Comparison of ENCODE assay signal across 1 fruit fly cellular context in genomic region chr3L:11278448-11279320, dm6.
TF ChIP-seq lines count a peak whose summit lies in the region.

No protein-coding gene starts in this region.

TF ChIP-seq in whole organism, embryonic, 481 proteins besides CTCF, POLR2A, EP300 and RAD21 (continued from another document):
- no peak for TF ChIP-seq CG13287 (GFP tag; IDR thresholded peaks at IDR 0.05; lab: Robert Waterston, UW; ENCODE audit: partially characterized antibody)
- no peak for TF ChIP-seq Deaf1 (tag; optimal IDR thresholded peaks at IDR 0.05; lab: Kevin White, UChicago)
- TF ChIP-seq Hr51 (GFP tag; optimal IDR thresholded peaks at IDR 0.05; lab: Kevin White, UChicago), result peak in 1 of 2 experiments; percentile 71
- TF ChIP-seq ash1 (GFP tag; optimal IDR thresholded peaks at IDR 0.05; lab: Kevin White, UChicago), result no peak
- no peak for TF ChIP-seq CG3281 (GFP tag; optimal IDR thresholded peaks at IDR 0.05; lab: Kevin White, UChicago)
- no peak for TF ChIP-seq ci (GFP tag; IDR thresholded peaks at IDR 0.05; lab: Robert Waterston, UW)
- peak; percentile 56 for TF ChIP-seq CG11247 (GFP tag; IDR thresholded peaks at IDR 0.05; lab: Robert Waterston, UW)
- no peak for TF ChIP-seq CG1647 (GFP tag; optimal IDR thresholded peaks at IDR 0.05; lab: Kevin White, UChicago)
- no peak for TF ChIP-seq da (GFP tag; optimal IDR thresholded peaks at IDR 0.05; lab: Kevin White, UChicago)
- no peak for TF ChIP-seq YL-1 (GFP tag; optimal IDR thresholded peaks at IDR 0.05; lab: Kevin White, UChicago)
- no peak for TF ChIP-seq CG11398 (GFP tag; optimal IDR thresholded peaks at IDR 0.05; lab: Kevin White, UChicago)
- peak; percentile 54 for TF ChIP-seq CG15269 (tag; optimal IDR thresholded peaks at IDR 0.05; lab: Kevin White, UChicago)
- no peak for TF ChIP-seq CG14667 (GFP tag; IDR thresholded peaks at IDR 0.05; lab: Robert Waterston, UW)
- peak; percentile 20 for TF ChIP-seq dmrt11E (tag; optimal IDR thresholded peaks at IDR 0.05; lab: Kevin White, UChicago)
- no peak for TF ChIP-seq Fer2 (tag; optimal IDR thresholded peaks at IDR 0.05; lab: Kevin White, UChicago)
- no peak for TF ChIP-seq Ada2b (GFP tag; IDR thresholded peaks at IDR 0.05; lab: Robert Waterston, UW)
- TF ChIP-seq btn (GFP tag; optimal IDR thresholded peaks at IDR 0.05; lab: Kevin White, UChicago), result no peak
- TF ChIP-seq CG18262 (tag; optimal IDR thresholded peaks at IDR 0.05; lab: Kevin White, UChicago), result peak; percentile 3
- no peak for TF ChIP-seq toy (GFP tag; IDR thresholded peaks at IDR 0.05; lab: Robert Waterston, UW)
- peak; percentile 38; the same call in 1 of the 2 replicates for TF ChIP-seq CG17612 (GFP tag; IDR thresholded peaks at IDR 0.05; lab: Robert Waterston, UW)
- no peak for TF ChIP-seq CG4617 (GFP tag; optimal IDR thresholded peaks at IDR 0.05; lab: Kevin White, UChicago; ENCODE audit: borderline replicate concordance)
- TF ChIP-seq jigr1 (GFP tag; IDR thresholded peaks at IDR 0.05; lab: Robert Waterston, UW), result no peak
- no peak for TF ChIP-seq pzg (GFP tag; optimal IDR thresholded peaks at IDR 0.05; lab: Kevin White, UChicago)
- no peak for TF ChIP-seq odd (GFP tag; optimal IDR thresholded peaks at IDR 0.05; lab: Kevin White, UChicago)
- peak; percentile 30 for TF ChIP-seq bcd (GFP tag; optimal IDR thresholded peaks at IDR 0.05; lab: Kevin White, UChicago)
- TF ChIP-seq tgo (GFP tag; IDR thresholded peaks at IDR 0.05; lab: Robert Waterston, UW), result no peak
- TF ChIP-seq eyg (GFP tag; optimal IDR thresholded peaks at IDR 0.05; lab: Kevin White, UChicago), result no peak
- TF ChIP-seq CG6654 (GFP tag; optimal IDR thresholded peaks at IDR 0.05; lab: Kevin White, UChicago), result no peak
- TF ChIP-seq CG10462 (GFP tag; optimal IDR thresholded peaks at IDR 0.05; lab: Kevin White, UChicago), result no peak
- TF ChIP-seq CG13296 (GFP tag; optimal IDR thresholded peaks at IDR 0.05; lab: Kevin White, UChicago), result no peak
- TF ChIP-seq vnd (GFP tag; IDR thresholded peaks at IDR 0.05; lab: Robert Waterston, UW; ENCODE audit: partially characterized antibody), result no peak
- no peak for TF ChIP-seq insv (GFP tag; optimal IDR thresholded peaks at IDR 0.05; lab: Kevin White, UChicago)
- TF ChIP-seq CG2199 (GFP tag; IDR thresholded peaks at IDR 0.05; lab: Robert Waterston, UW), result peak; percentile 45; the same call in 1 of the 3 replicates
- TF ChIP-seq shn (GFP tag; optimal IDR thresholded peaks at IDR 0.05; lab: Kevin White, UChicago), result no peak
- no peak for TF ChIP-seq nau (GFP tag; optimal IDR thresholded peaks at IDR 0.05; lab: Kevin White, UChicago)
- 0 out of 2 replicates have a peak, but pooled peaks have one; percentile 26 for TF ChIP-seq CG32767 (GFP tag; IDR thresholded peaks at IDR 0.05; lab: Robert Waterston, UW)
- TF ChIP-seq Adf1 (GFP tag; IDR thresholded peaks at IDR 0.05; lab: Robert Waterston, UW), result 0 out of 2 replicates have a peak, but pooled peaks have one; percentile 8
- TF ChIP-seq nmo (GFP tag; optimal IDR thresholded peaks at IDR 0.05; lab: Kevin White, UChicago), result peak; percentile 7
- TF ChIP-seq prd (optimal IDR thresholded peaks at IDR 0.05; lab: Kevin White, UChicago), result no peak
- TF ChIP-seq prd (GFP tag; IDR thresholded peaks at IDR 0.05; lab: Robert Waterston, UW), result no peak
- no peak for TF ChIP-seq Dek (tag; optimal IDR thresholded peaks at IDR 0.05; lab: Kevin White, UChicago)
- TF ChIP-seq CG17829 (tag; optimal IDR thresholded peaks at IDR 0.05; lab: Kevin White, UChicago), result no peak
- TF ChIP-seq CG3995 (GFP tag; optimal IDR thresholded peaks at IDR 0.05; lab: Kevin White, UChicago), result no peak
- TF ChIP-seq CG2875 (GFP tag; optimal IDR thresholded peaks at IDR 0.05; lab: Kevin White, UChicago), result no peak
- no peak for TF ChIP-seq Ravus (GFP tag; IDR thresholded peaks at IDR 0.05; lab: Robert Waterston, UW)
- TF ChIP-seq tll (GFP tag; optimal IDR thresholded peaks at IDR 0.05; lab: Kevin White, UChicago), result no peak
- no peak for TF ChIP-seq dmrt99B (tag; optimal IDR thresholded peaks at IDR 0.05; lab: Kevin White, UChicago)
- no peak for TF ChIP-seq CG7963 (GFP tag; IDR thresholded peaks at IDR 0.05; lab: Robert Waterston, UW; ENCODE audit: partially characterized antibody)
- no peak for TF ChIP-seq CG8359 (GFP tag; optimal IDR thresholded peaks at IDR 0.05; lab: Kevin White, UChicago; ENCODE audit: borderline replicate concordance)
- no peak for TF ChIP-seq CG6765 (GFP tag; optimal IDR thresholded peaks at IDR 0.05; lab: Kevin White, UChicago)
- no peak for TF ChIP-seq CG10267 (tag; optimal IDR thresholded peaks at IDR 0.05; lab: Kevin White, UChicago)
- no peak for TF ChIP-seq wor (GFP tag; IDR thresholded peaks at IDR 0.05; lab: Robert Waterston, UW)
- TF ChIP-seq CG11504 (tag; optimal IDR thresholded peaks at IDR 0.05; lab: Kevin White, UChicago), result peak; percentile 41
- TF ChIP-seq ftz-f1 (GFP tag; optimal IDR thresholded peaks at IDR 0.05; lab: Kevin White, UChicago), result no peak
- TF ChIP-seq lbe (GFP tag; optimal IDR thresholded peaks at IDR 0.05; lab: Kevin White, UChicago), result no peak
- no peak for TF ChIP-seq trem (tag; optimal IDR thresholded peaks at IDR 0.05; lab: Kevin White, UChicago)
- peak; percentile 47 for TF ChIP-seq phol (tag; optimal IDR thresholded peaks at IDR 0.05; lab: Kevin White, UChicago)
- TF ChIP-seq CG9609 (GFP tag; optimal IDR thresholded peaks at IDR 0.05; lab: Kevin White, UChicago), result no peak
- peak; percentile 45 for TF ChIP-seq tio (GFP tag; optimal IDR thresholded peaks at IDR 0.05; lab: Kevin White, UChicago)
- no peak for TF ChIP-seq vvl (GFP tag; IDR thresholded peaks at IDR 0.05; lab: Robert Waterston, UW)
- TF ChIP-seq Rfx (GFP tag; IDR thresholded peaks at IDR 0.05; lab: Robert Waterston, UW), result peak; percentile 28
- peak; percentile 2 for TF ChIP-seq fd96Cb (tag; optimal IDR thresholded peaks at IDR 0.05; lab: Kevin White, UChicago)
- no peak for TF ChIP-seq her (GFP tag; optimal IDR thresholded peaks at IDR 0.05; lab: Kevin White, UChicago)
- TF ChIP-seq vfl (GFP tag; optimal IDR thresholded peaks at IDR 0.05; lab: Kevin White, UChicago), result no peak
- TF ChIP-seq sens-2 (GFP tag; IDR thresholded peaks at IDR 0.05; lab: Robert Waterston, UW), result no peak
- no peak for TF ChIP-seq CG14441 (GFP tag; IDR thresholded peaks at IDR 0.05; lab: Robert Waterston, UW)
- no peak for TF ChIP-seq CG17802 (tag; optimal IDR thresholded peaks at IDR 0.05; lab: Kevin White, UChicago)
- TF ChIP-seq CG18619 (GFP tag; optimal IDR thresholded peaks at IDR 0.05; lab: Kevin White, UChicago), result peak; percentile 42
- TF ChIP-seq grn (GFP tag; optimal IDR thresholded peaks at IDR 0.05; lab: Kevin White, UChicago), result no peak
- peak in 1 of 2 experiments; percentile 38 for TF ChIP-seq dpn (GFP tag; optimal IDR thresholded peaks at IDR 0.05; lab: Kevin White, UChicago)
- no peak for TF ChIP-seq E2f2 (GFP tag; IDR thresholded peaks at IDR 0.05; lab: Robert Waterston, UW)
- peak; percentile 61; the same call in 1 of the 2 replicates for TF ChIP-seq slbo (GFP tag; IDR thresholded peaks at IDR 0.05; lab: Robert Waterston, UW)
- TF ChIP-seq CG16813 (GFP tag; IDR thresholded peaks at IDR 0.05; lab: Robert Waterston, UW; ENCODE audit: partially characterized antibody), result no peak
- no peak for TF ChIP-seq Lim3 (GFP tag; IDR thresholded peaks at IDR 0.05; lab: Robert Waterston, UW)
- TF ChIP-seq HmgZ (tag; optimal IDR thresholded peaks at IDR 0.05; lab: Kevin White, UChicago), result no peak
- no peak for TF ChIP-seq CG12744 (GFP tag; optimal IDR thresholded peaks at IDR 0.05; lab: Kevin White, UChicago)
- no peak for TF ChIP-seq bbx (GFP tag; IDR thresholded peaks at IDR 0.05; lab: Robert Waterston, UW; ENCODE audit: partially characterized antibody)
- no peak for TF ChIP-seq CG7372 (GFP tag; IDR thresholded peaks at IDR 0.05; lab: Robert Waterston, UW)
- TF ChIP-seq Chrac-16 (GFP tag; optimal IDR thresholded peaks at IDR 0.05; lab: Kevin White, UChicago), result no peak
- TF ChIP-seq chinmo (GFP tag; IDR thresholded peaks at IDR 0.05; lab: Robert Waterston, UW; ENCODE audit: partially characterized antibody), result no peak
- 0 out of 2 replicates have a peak, but pooled peaks have one; percentile 19 for TF ChIP-seq Awh (GFP tag; IDR thresholded peaks at IDR 0.05; lab: Robert Waterston, UW)
- TF ChIP-seq Ets65A (GFP tag; lab: Kevin White, UChicago), result no peak
- no peak for TF ChIP-seq CG17359 (tag; optimal IDR thresholded peaks at IDR 0.05; lab: Kevin White, UChicago)
- no peak for TF ChIP-seq CG1602 (GFP tag; optimal IDR thresholded peaks at IDR 0.05; lab: Kevin White, UChicago)
- TF ChIP-seq ato (GFP tag; IDR thresholded peaks at IDR 0.05; lab: Robert Waterston, UW; ENCODE audit: partially characterized antibody), result no peak
- TF ChIP-seq CG15696 (tag; optimal IDR thresholded peaks at IDR 0.05; lab: Kevin White, UChicago), result no peak
- TF ChIP-seq CG18476 (GFP tag; optimal IDR thresholded peaks at IDR 0.05; lab: Kevin White, UChicago), result no peak
- TF ChIP-seq cwo (GFP tag; optimal IDR thresholded peaks at IDR 0.05; lab: Kevin White, UChicago), result peak; percentile 80
- TF ChIP-seq NK7.1 (GFP tag; optimal IDR thresholded peaks at IDR 0.05; lab: Kevin White, UChicago), result no peak
- TF ChIP-seq CG7271 (tag; optimal IDR thresholded peaks at IDR 0.05; lab: Kevin White, UChicago), result no peak
- no peak for TF ChIP-seq knrl (GFP tag; IDR thresholded peaks at IDR 0.05; lab: Robert Waterston, UW; ENCODE audit: partially characterized antibody)
- no peak for TF ChIP-seq pita (GFP tag; optimal IDR thresholded peaks at IDR 0.05; lab: Kevin White, UChicago)
- TF ChIP-seq Dad (GFP tag; optimal IDR thresholded peaks at IDR 0.05; lab: Kevin White, UChicago), result no peak
- no peak for TF ChIP-seq ase (GFP tag; IDR thresholded peaks at IDR 0.05; lab: Robert Waterston, UW)
- TF ChIP-seq CG17912 (GFP tag; optimal IDR thresholded peaks at IDR 0.05; lab: Kevin White, UChicago), result no peak
- no peak for TF ChIP-seq CG14050 (GFP tag; IDR thresholded peaks at IDR 0.05; lab: Robert Waterston, UW)
- TF ChIP-seq HLHmδ (GFP tag; optimal IDR thresholded peaks at IDR 0.05; lab: Kevin White, UChicago), result no peak
- TF ChIP-seq ERR (GFP tag; optimal IDR thresholded peaks at IDR 0.05; lab: Kevin White, UChicago), result no peak
- no peak for TF ChIP-seq ssp (GFP tag; IDR thresholded peaks at IDR 0.05; lab: Robert Waterston, UW)
- TF ChIP-seq CG8765 (GFP tag; IDR thresholded peaks at IDR 0.05; lab: Robert Waterston, UW), result no peak
- peak; percentile 10; the same call in 1 of the 2 replicates for TF ChIP-seq CG10366 (GFP tag; IDR thresholded peaks at IDR 0.05; lab: Robert Waterston, UW)
- no peak for TF ChIP-seq CG14710 (tag; optimal IDR thresholded peaks at IDR 0.05; lab: Kevin White, UChicago)
- no peak for TF ChIP-seq Stat92E (GFP tag; optimal IDR thresholded peaks at IDR 0.05; lab: Kevin White, UChicago)
- peak; percentile 46 for TF ChIP-seq CG4360 (GFP tag; IDR thresholded peaks at IDR 0.05; lab: Robert Waterston, UW)
- no peak for TF ChIP-seq CG4730 (GFP tag; IDR thresholded peaks at IDR 0.05; lab: Robert Waterston, UW)
- TF ChIP-seq twi (tag; optimal IDR thresholded peaks at IDR 0.05; lab: Kevin White, UChicago), result no peak
- TF ChIP-seq Bteb2 (GFP tag; optimal IDR thresholded peaks at IDR 0.05; lab: Kevin White, UChicago), result no peak
- no peak for TF ChIP-seq ewg (GFP tag; optimal IDR thresholded peaks at IDR 0.05; lab: Kevin White, UChicago)
- peak; percentile 10 for TF ChIP-seq CG4328 (GFP tag; optimal IDR thresholded peaks at IDR 0.05; lab: Kevin White, UChicago)
- TF ChIP-seq gcm (GFP tag; optimal IDR thresholded peaks at IDR 0.05; lab: Kevin White, UChicago), result no peak
- no peak for TF ChIP-seq CG34376 (GFP tag; optimal IDR thresholded peaks at IDR 0.05; lab: Kevin White, UChicago)
- peak; percentile 38 for TF ChIP-seq CG30403 (GFP tag; optimal IDR thresholded peaks at IDR 0.05; lab: Kevin White, UChicago)
- peak; percentile 38; the same call in 1 of the 3 replicates for TF ChIP-seq so (GFP tag; IDR thresholded peaks at IDR 0.05; lab: Robert Waterston, UW)
- no peak for TF ChIP-seq sc (optimal IDR thresholded peaks at IDR 0.05; lab: Kevin White, UChicago)
- no peak for TF ChIP-seq sc (GFP tag; optimal IDR thresholded peaks at IDR 0.05; lab: Kevin White, UChicago)
- TF ChIP-seq trh (GFP tag; optimal IDR thresholded peaks at IDR 0.05; lab: Kevin White, UChicago), result no peak
- TF ChIP-seq CG10979 (tag; optimal IDR thresholded peaks at IDR 0.05; lab: Kevin White, UChicago), result peak; percentile 14
- no peak for TF ChIP-seq Hr78 (GFP tag; optimal IDR thresholded peaks at IDR 0.05; lab: Kevin White, UChicago)
